Worm (Caenorhabditis elegans) whole organism, mixed stage, embryonic: Measurements from ENCODE around the gene ints-11.

Source experiments
- bed-3 ChIP-seq: fragments of 200-800 bp; sonication (Bioruptor generic); optimal IDR thresholded peaks from 3 replicates; lab custom pipeline; 2018; ENCODE audit warnings: mild to moderate bottlenecking, missing genetic modification characterization, moderate library complexity, missing compliant biosample characterization
- blmp-1 ChIP-seq: fragments of 150-350 bp; optimal IDR thresholded peaks from 2 replicates; lab custom pipeline; 2014; ENCODE audit warnings: missing biosample characterization, missing genetic modification characterization
- elt-3 ChIP-seq: fragments of 150-350 bp; optimal IDR thresholded peaks from 2 replicates; lab custom pipeline; 2014; ENCODE audit warnings: missing biosample characterization, missing genetic modification characterization
- lin-13 ChIP-seq: fragments of 150-350 bp; optimal IDR thresholded peaks from 2 replicates; lab custom pipeline; 2014; ENCODE audit warnings: missing biosample characterization, missing genetic modification characterization
- lin-32 ChIP-seq: fragments of 200-800 bp; sonication (Bioruptor generic); optimal IDR thresholded peaks from 2 replicates; lab custom pipeline; 2018; ENCODE audit warnings: mild to moderate bottlenecking, missing genetic modification characterization, missing compliant biosample characterization
- mab-5 ChIP-seq: fragments of 150-350 bp; optimal IDR thresholded peaks from 2 replicates; lab custom pipeline; 2014; ENCODE audit warnings: missing biosample characterization, missing genetic modification characterization
- nhr-12 ChIP-seq: fragments of 150-350 bp; optimal IDR thresholded peaks from 2 replicates; lab custom pipeline; 2014; ENCODE audit warnings: missing biosample characterization, missing genetic modification characterization
- nhr-28 ChIP-seq: fragments of 150-350 bp; optimal IDR thresholded peaks from 2 replicates; lab custom pipeline; 2014; ENCODE audit warnings: missing biosample characterization, missing genetic modification characterization
- snpc-4 ChIP-seq: fragments of 150-350 bp; optimal IDR thresholded peaks from 2 replicates; lab custom pipeline; 2014; ENCODE audit warnings: missing biosample characterization, missing genetic modification characterization
- unc-120 ChIP-seq: sonication (generic microtip); optimal IDR thresholded peaks from 2 replicates; lab custom pipeline; 2017; ENCODE audit warnings: missing genetic modification characterization, missing compliant biosample characterization; ENCODE audit not compliant: poor library complexity, severe bottlenecking
- unc-39 ChIP-seq: fragments of 150-350 bp; optimal IDR thresholded peaks from 2 replicates; lab custom pipeline; 2014; ENCODE audit warnings: missing biosample characterization, missing genetic modification characterization

DNA sequence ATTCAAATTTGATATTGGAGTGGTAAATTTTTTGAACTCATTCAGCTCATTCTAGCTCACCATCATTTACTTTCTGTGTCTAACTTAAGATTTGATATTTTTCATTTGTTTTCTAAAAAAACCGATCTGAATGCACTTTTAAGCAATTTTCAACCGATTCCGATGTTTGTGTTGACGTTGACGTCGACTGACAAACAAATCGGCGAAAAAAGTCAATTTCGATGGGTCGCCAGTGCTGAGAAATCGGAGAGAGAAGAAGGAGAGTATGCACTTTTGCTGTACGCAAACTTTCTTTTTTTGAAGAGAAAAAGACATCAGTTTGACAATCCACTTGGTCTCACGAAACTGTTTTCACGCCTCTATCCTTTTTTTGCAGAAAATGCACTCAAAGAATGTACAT lies 17.8 kb downstream of the ints-11 start:
- TF ChIP-seq nhr-12 (tag; lab: Kevin White, UChicago), result no peak
- TF ChIP-seq mab-5, result no peak
- no peak for TF ChIP-seq blmp-1 (tag; lab: Kevin White, UChicago)
- TF ChIP-seq unc-120 (tag; lab: Kevin White, UChicago), result no peak
- no peak for TF ChIP-seq lin-32 (GFP tag; lab: Kevin White, UChicago)
- TF ChIP-seq bed-3 (GFP tag; lab: Kevin White, UChicago), result no peak
- no peak for TF ChIP-seq nhr-28 (tag; lab: Kevin White, UChicago)
- no peak for TF ChIP-seq snpc-4 (tag; lab: Kevin White, UChicago)
- no peak for TF ChIP-seq elt-3 (tag; lab: Kevin White, UChicago)
- TF ChIP-seq lin-13, result no peak
- no peak for TF ChIP-seq unc-39 (tag; lab: Kevin White, UChicago)
